Worm (Caenorhabditis elegans) whole organism, young adult: ENCODE measurements around the gene oig-2.

Source experiments
- B0019.2 ChIP-seq: fragments of 200-800 bp; sonication (Bioruptor generic); conservative IDR thresholded peaks from 2 replicates; pipeline ENCODE4 v1.3.6; 2022; ENCODE audit warnings: missing genetic modification reagents, missing genetic modification characterization, missing compliant biosample characterization
- B0035.1 ChIP-seq: sonication (generic microtip); optimal IDR thresholded peaks from 2 replicates; lab custom pipeline; 2016; ENCODE audit warnings: missing genetic modification characterization, mild to moderate bottlenecking, missing compliant biosample characterization, missing genotype, missing genetic modification reagents
- B0261.1 ChIP-seq: sonication (generic microtip); optimal IDR thresholded peaks from 2 replicates; lab custom pipeline; 2016; ENCODE audit warnings: mild to moderate bottlenecking, missing genetic modification characterization, moderate library complexity, missing compliant biosample characterization
- C06A6.2 ChIP-seq: fragments of 200-800 bp; sonication (Bioruptor generic); conservative IDR thresholded peaks from 2 replicates; pipeline ENCODE4 v1.3.6; 2022; ENCODE audit warnings: missing genetic modification characterization, missing compliant biosample characterization
- F22D6.2 ChIP-seq: sonication (generic microtip); optimal IDR thresholded peaks from 2 replicates; lab custom pipeline; 2016; ENCODE audit warnings: mild to moderate bottlenecking, missing genetic modification characterization, missing compliant biosample characterization
- F49E8.2 ChIP-seq: sonication (generic microtip); optimal IDR thresholded peaks from 3 replicates; lab custom pipeline; 2017; ENCODE audit warnings: missing genetic modification characterization, mild to moderate bottlenecking, missing compliant biosample characterization, antibody characterized with exemption, moderate library complexity; ENCODE audit not compliant: insufficient read depth
- F57A8.1 ChIP-seq: fragments of 200-800 bp; sonication (Bioruptor generic); optimal IDR thresholded peaks from 2 replicates; lab custom pipeline; 2018; ENCODE audit warnings: mild to moderate bottlenecking, missing genetic modification characterization, moderate library complexity, missing compliant biosample characterization
- Y53G8AR.9 ChIP-seq: fragments of 200-800 bp; sonication (Bioruptor generic); conservative IDR thresholded peaks from 2 replicates; pipeline ENCODE4 v1.3.6; 2022; ENCODE audit warnings: missing genetic modification reagents, missing genetic modification characterization, missing compliant biosample characterization
- Y67H2A.10 ChIP-seq: fragments of 200-800 bp; sonication (Bioruptor generic); conservative IDR thresholded peaks from 2 replicates; pipeline ENCODE4 v1.3.6; 2022; ENCODE audit warnings: missing genetic modification reagents, missing genetic modification characterization, missing compliant biosample characterization
- Y79H2A.3 ChIP-seq: fragments of 200-800 bp; sonication (Bioruptor generic); conservative IDR thresholded peaks from 2 replicates; pipeline ENCODE4 v1.3.6; 2022; ENCODE audit warnings: missing genetic modification reagents, missing genetic modification characterization, missing compliant biosample characterization
- ZK185.1 ChIP-seq: sonication (generic microtip); optimal IDR thresholded peaks from 2 replicates; lab custom pipeline; 2016; ENCODE audit warnings: mild to moderate bottlenecking, missing genetic modification characterization, missing compliant biosample characterization; ENCODE audit not compliant: poor library complexity, severe bottlenecking
- athp-1 ChIP-seq: sonication (generic microtip); optimal IDR thresholded peaks from 2 replicates; lab custom pipeline; 2017; ENCODE audit warnings: mild to moderate bottlenecking, missing genetic modification characterization, missing compliant biosample characterization
- cebp-1 ChIP-seq, 2 experiments: fragments of 200-800 bp in 1 of 2; sonication (Bioruptor generic) in 1 of 2; sonication (generic microtip) in 1 of 2; IDR thresholded peaks in 1 of 2; optimal IDR thresholded peaks in 1 of 2; 2 replicates each; pipeline versions ENCODE4 v1.3.6 to Lab custom; 2017 to 2022; ENCODE audit warnings: missing compliant biosample characterization in 2 of 2, missing genetic modification characterization in 2 of 2, mild to moderate bottlenecking in 1 of 2, missing genetic modification reagents in 1 of 2, moderate library complexity in 1 of 2
- ceh-40 ChIP-seq: fragments of 200-800 bp; sonication (Bioruptor generic); IDR thresholded peaks from 2 replicates; pipeline ENCODE4 v1.3.6; 2022; ENCODE audit warnings: missing genetic modification characterization, missing compliant biosample characterization
- ceh-79 ChIP-seq: sonication (generic microtip); optimal IDR thresholded peaks from 2 replicates; lab custom pipeline; 2017; ENCODE audit warnings: mild to moderate bottlenecking, missing genetic modification characterization, missing compliant biosample characterization
- ceh-91 ChIP-seq: fragments of 200-800 bp; sonication (Bioruptor generic); IDR thresholded peaks from 2 replicates; pipeline ENCODE4 v1.3.6; 2022; ENCODE audit warnings: missing genetic modification reagents, missing genetic modification characterization, missing compliant biosample characterization
- chd-7 ChIP-seq: sonication (generic microtip); optimal IDR thresholded peaks from 2 replicates; lab custom pipeline; 2016; ENCODE audit warnings: mild to moderate bottlenecking, missing genetic modification characterization, moderate library complexity, missing compliant biosample characterization
- dpff-1 ChIP-seq: sonication (generic microtip); optimal IDR thresholded peaks from 2 replicates; lab custom pipeline; 2017; ENCODE audit warnings: mild to moderate bottlenecking, missing genetic modification characterization, missing compliant biosample characterization
- egl-18 ChIP-seq: fragments of 200-800 bp; sonication (Bioruptor generic); IDR thresholded peaks from 2 replicates; pipeline ENCODE4 v1.3.6; 2022; ENCODE audit warnings: missing genetic modification reagents, missing genetic modification characterization, missing compliant biosample characterization
- ekl-4 ChIP-seq: fragments of 200-800 bp; sonication (Bioruptor generic); IDR thresholded peaks from 2 replicates; pipeline ENCODE4 v1.3.6; 2022; ENCODE audit warnings: missing genetic modification reagents, missing genetic modification characterization, missing compliant biosample characterization
- gei-17 ChIP-seq: fragments of 200-800 bp; sonication (Bioruptor generic); optimal IDR thresholded peaks from 2 replicates; lab custom pipeline; 2018; ENCODE audit warnings: mild to moderate bottlenecking, missing genetic modification characterization, missing compliant biosample characterization
- hmg-1.2 ChIP-seq: fragments of 200-800 bp; sonication (Bioruptor generic); IDR thresholded peaks from 2 replicates; pipeline ENCODE4 v1.3.6; 2022; ENCODE audit warnings: missing genetic modification reagents, missing genetic modification characterization, missing compliant biosample characterization
- let-526 ChIP-seq: fragments of 200-800 bp; sonication (Bioruptor generic); IDR thresholded peaks from 2 replicates; pipeline ENCODE4 v1.3.6; 2022; ENCODE audit warnings: missing genetic modification reagents, missing genetic modification characterization, missing compliant biosample characterization
- let-607 ChIP-seq, 2 experiments: fragments of 200-800 bp in 1 of 2; sonication (Bioruptor generic) in 1 of 2; sonication (generic microtip) in 1 of 2; optimal IDR thresholded peaks; 2 replicates each; lab custom pipeline; 2016 to 2018; ENCODE audit warnings: mild to moderate bottlenecking in 2 of 2, missing compliant biosample characterization in 2 of 2, missing genetic modification characterization in 2 of 2, moderate library complexity in 2 of 2, missing genotype in 1 of 2
- lin-40 ChIP-seq: sonication (generic microtip); optimal IDR thresholded peaks from 2 replicates; lab custom pipeline; 2016; ENCODE audit warnings: missing genetic modification characterization, mild to moderate bottlenecking, missing compliant biosample characterization, missing genotype, missing genetic modification reagents
- lin-54 ChIP-seq: fragments of 200-800 bp; sonication (Bioruptor generic); optimal IDR thresholded peaks from 2 replicates; lab custom pipeline; 2018; ENCODE audit warnings: mild to moderate bottlenecking, missing genetic modification characterization, missing compliant biosample characterization
- lsy-27 ChIP-seq: sonication (generic microtip); optimal IDR thresholded peaks from 2 replicates; lab custom pipeline; 2017; ENCODE audit warnings: missing genetic modification characterization, mild to moderate bottlenecking, missing compliant biosample characterization, antibody characterized with exemption, missing genotype, borderline replicate concordance; ENCODE audit not compliant: insufficient read depth
- mcd-1 ChIP-seq: fragments of 200-800 bp; sonication (Bioruptor generic); IDR thresholded peaks from 2 replicates; pipeline ENCODE4 v1.3.6; 2022; ENCODE audit warnings: missing genetic modification reagents, missing genetic modification characterization, missing compliant biosample characterization
- nfya-1 ChIP-seq: sonication (generic microtip); optimal IDR thresholded peaks from 2 replicates; lab custom pipeline; 2017; ENCODE audit warnings: antibody characterized with exemption, missing compliant biosample characterization, missing genetic modification characterization, borderline replicate concordance; ENCODE audit not compliant: insufficient read depth
- nfyb-1 ChIP-seq: fragments of 200-800 bp; sonication (Bioruptor generic); IDR thresholded peaks from 2 replicates; pipeline ENCODE4 v1.3.6; 2022; ENCODE audit warnings: missing genetic modification reagents, missing genetic modification characterization, missing compliant biosample characterization
- nhr-120 ChIP-seq: fragments of 200-800 bp; sonication (Bioruptor generic); IDR thresholded peaks from 2 replicates; pipeline ENCODE4 v1.3.6; 2022; ENCODE audit warnings: missing genetic modification characterization, missing compliant biosample characterization
- nhr-179 ChIP-seq: sonication (generic microtip); optimal IDR thresholded peaks from 2 replicates; lab custom pipeline; 2016; ENCODE audit warnings: mild to moderate bottlenecking, missing genetic modification characterization, missing compliant biosample characterization
- nhr-27 ChIP-seq: fragments of 200-800 bp; sonication (Bioruptor generic); optimal IDR thresholded peaks from 2 replicates; lab custom pipeline; 2018; ENCODE audit warnings: mild to moderate bottlenecking, missing genetic modification characterization, moderate library complexity, missing compliant biosample characterization
- rec-8 ChIP-seq, 2 experiments: sonication (generic microtip); optimal IDR thresholded peaks; 2 replicates each; lab custom pipeline; 2016; ENCODE audit warnings: mild to moderate bottlenecking in 2 of 2, missing genetic modification characterization in 2 of 2, missing genetic modification reagents in 2 of 2, missing genotype in 2 of 2, missing biosample characterization in 1 of 2, missing compliant biosample characterization in 1 of 2, moderate library complexity in 1 of 2
- repo-1 ChIP-seq: sonication (generic microtip); optimal IDR thresholded peaks from 2 replicates; lab custom pipeline; 2017; ENCODE audit warnings: mild to moderate bottlenecking, missing genetic modification characterization, missing compliant biosample characterization
- sdz-38 ChIP-seq: sonication (generic microtip); optimal IDR thresholded peaks from 2 replicates; lab custom pipeline; 2016; ENCODE audit warnings: missing genotype, missing genetic modification characterization, missing compliant biosample characterization
- snpc-1.1 ChIP-seq: sonication (generic microtip); optimal IDR thresholded peaks from 2 replicates; lab custom pipeline; 2017; ENCODE audit warnings: missing genetic modification characterization, mild to moderate bottlenecking, missing compliant biosample characterization, antibody characterized with exemption, moderate library complexity, missing genotype, missing genetic modification reagents; ENCODE audit not compliant: insufficient read depth
- snpc-4 ChIP-seq, 5 experiments: fragments of 150-350 bp in 1 of 5; sonication (generic microtip) in 4 of 5; optimal IDR thresholded peaks; 2 replicates each; lab custom pipeline; 2014 to 2018; ENCODE audit warnings: missing genetic modification characterization in 5 of 5, missing biosample characterization in 3 of 5, antibody characterized with exemption in 2 of 5, mild to moderate bottlenecking in 2 of 5, missing compliant biosample characterization in 2 of 5, missing genotype in 2 of 5, moderate library complexity in 2 of 5, missing genetic modification reagents in 1 of 5
- unc-62 ChIP-seq: fragments of 150-350 bp; optimal IDR thresholded peaks from 2 replicates; lab custom pipeline; 2014; ENCODE audit warnings: missing biosample characterization, missing genetic modification reagents, missing genetic modification characterization
- zfh-2 ChIP-seq: fragments of 200-800 bp; sonication (Bioruptor generic); conservative IDR thresholded peaks from 2 replicates; pipeline ENCODE4 v1.3.6; 2022; ENCODE audit warnings: missing genetic modification reagents, missing genetic modification characterization, missing compliant biosample characterization
- zim-3 ChIP-seq: sonication (generic microtip); optimal IDR thresholded peaks from 2 replicates; lab custom pipeline; 2017; ENCODE audit warnings: mild to moderate bottlenecking, missing genetic modification characterization, moderate library complexity, missing compliant biosample characterization
- ztf-25 ChIP-seq: fragments of 200-800 bp; sonication (Bioruptor generic); IDR thresholded peaks from 2 replicates; pipeline ENCODE4 v1.3.6; 2022; ENCODE audit warnings: missing genetic modification reagents, missing genetic modification characterization, missing compliant biosample characterization
- ztf-6 ChIP-seq: fragments of 200-800 bp; sonication (Bioruptor generic); IDR thresholded peaks from 2 replicates; pipeline ENCODE4 v1.3.6; 2022; ENCODE audit warnings: missing genetic modification reagents, missing genetic modification characterization, missing compliant biosample characterization

oig-2 gene

ce11 chrII:12995322-12995721 is 12.6 kb downstream of the oig-2 start:
- no peak for TF ChIP-seq hmg-1.2 (GFP tag; lab: Robert Waterston, UW)
- no peak for TF ChIP-seq nhr-27
- no peak for TF ChIP-seq chd-7 (tag; lab: Kevin White, UChicago)
- TF ChIP-seq nhr-120 (GFP tag; lab: Robert Waterston, UW) = no peak
- TF ChIP-seq B0019.2 (GFP tag; lab: Robert Waterston, UW) = no peak
- no peak for TF ChIP-seq zim-3 (tag; lab: Kevin White, UChicago)
- 0 out of 2 replicates have a peak, but pooled peaks have one; percentile 8 for TF ChIP-seq zfh-2 (GFP tag; lab: Robert Waterston, UW)
- no peak for TF ChIP-seq dpff-1 (tag; lab: Kevin White, UChicago)
- no peak for TF ChIP-seq snpc-1.1 (tag; lab: Kevin White, UChicago)
- TF ChIP-seq ZK185.1 (tag; lab: Kevin White, UChicago) = no peak
- no peak for TF ChIP-seq unc-62 (GFP tag; lab: Kevin White, UChicago)
- no peak for TF ChIP-seq sdz-38 (tag; lab: Kevin White, UChicago)
- TF ChIP-seq let-526 = no peak
- TF ChIP-seq Y79H2A.3 (GFP tag; lab: Robert Waterston, UW) = no peak
- no peak for TF ChIP-seq nhr-179 (tag; lab: Kevin White, UChicago)
- TF ChIP-seq F49E8.2 (tag; lab: Kevin White, UChicago) = no peak
- TF ChIP-seq lsy-27 (tag; lab: Kevin White, UChicago) = no peak
- no peak for TF ChIP-seq ztf-6 (GFP tag; lab: Robert Waterston, UW)
- no peak for TF ChIP-seq nfya-1 (tag; lab: Kevin White, UChicago)
- TF ChIP-seq ekl-4 = no peak
- no peak for TF ChIP-seq lin-40 (tag; lab: Kevin White, UChicago)
- no peak for TF ChIP-seq let-607 (tag; optimal IDR thresholded peaks at IDR 0.05; lab: Kevin White, UChicago)
- TF ChIP-seq Y53G8AR.9 (GFP tag; lab: Robert Waterston, UW) = 0 out of 2 replicates have a peak, but pooled peaks have one; percentile 13
- no peak for TF ChIP-seq C06A6.2 (GFP tag; lab: Robert Waterston, UW)
- TF ChIP-seq B0261.1 (tag; lab: Kevin White, UChicago) = no peak
- TF ChIP-seq F57A8.1 = no peak
- TF ChIP-seq ztf-25 (GFP tag; lab: Robert Waterston, UW) = no peak
- no peak for TF ChIP-seq athp-1 (tag; lab: Kevin White, UChicago)
- no peak for TF ChIP-seq rec-8 (tag; optimal IDR thresholded peaks at IDR 0.05; lab: Kevin White, UChicago)
- TF ChIP-seq repo-1 = peak; percentile 31
- TF ChIP-seq B0035.1 (tag; lab: Kevin White, UChicago) = no peak
- TF ChIP-seq nfyb-1 (GFP tag; lab: Robert Waterston, UW) = peak; percentile 37; the same call in 1 of the 2 replicates
- no peak for TF ChIP-seq F22D6.2 (tag; lab: Kevin White, UChicago)

DNA sequence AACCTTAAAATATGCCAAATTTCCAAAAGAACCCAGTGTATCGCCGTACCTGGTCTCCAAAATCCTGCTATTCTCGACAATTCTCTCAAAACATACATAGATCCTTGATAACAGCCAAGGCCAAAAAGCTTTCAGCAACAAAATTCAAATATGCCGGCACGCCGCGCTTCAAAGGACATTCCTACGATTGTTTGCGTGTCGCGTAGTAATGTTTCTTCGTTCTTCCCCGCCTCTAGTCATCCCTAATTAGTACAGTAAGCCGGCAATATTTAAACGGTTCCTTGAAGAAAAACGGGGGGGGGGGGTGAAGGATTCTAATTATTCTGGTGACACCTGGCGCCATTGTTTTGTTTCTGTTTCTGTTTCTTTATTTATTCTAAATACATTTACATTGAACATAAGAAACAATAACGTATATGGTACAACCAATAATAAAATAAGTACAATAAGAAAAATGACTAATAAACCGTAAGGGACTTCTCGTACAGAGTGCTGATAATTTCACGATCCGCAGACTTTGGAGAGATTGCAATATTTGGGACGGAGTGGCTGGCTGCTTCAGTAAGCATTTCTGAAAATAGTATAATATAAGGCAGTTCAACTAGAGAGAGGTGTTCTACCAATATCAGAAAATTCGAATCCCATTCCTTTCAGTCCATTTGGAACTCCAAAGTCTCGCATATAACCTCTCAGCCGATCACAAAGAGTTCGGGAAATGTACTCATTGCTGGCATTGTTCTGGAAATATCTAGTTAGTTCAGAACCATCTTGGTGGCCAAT is 13.8 kb downstream of the oig-2 start:
- TF ChIP-seq gei-17 (peak; percentile 47), mcd-1 (GFP tag; lab: Robert Waterston, UW) (peak; percentile 40; the same call in 1 of the 2 replicates), egl-18 (GFP tag; lab: Robert Waterston, UW) (no peak), snpc-4 (GFP tag; optimal IDR thresholded peaks at IDR 0.05; lab: Kevin White, UChicago) (no peak), snpc-4 (tag; optimal IDR thresholded peaks at IDR 0.05; lab: Kevin White, UChicago) (peak in 1 of 4 experiments; percentile 43), nfya-1 (tag; lab: Kevin White, UChicago) (no peak), lin-54 (peak; percentile 21), ztf-25 (GFP tag; lab: Robert Waterston, UW) (no peak), ZK185.1 (tag; lab: Kevin White, UChicago) (peak; percentile 48), nhr-27 (no peak), rec-8 (tag; optimal IDR thresholded peaks at IDR 0.05; lab: Kevin White, UChicago) (no peak), ceh-79 (no peak), ceh-91 (GFP tag; lab: Robert Waterston, UW) (no peak), ceh-40 (no peak), zim-3 (tag; lab: Kevin White, UChicago) (no peak), cebp-1 (GFP tag; IDR thresholded peaks at IDR 0.05; lab: Robert Waterston, UW) (no peak), cebp-1 (tag; optimal IDR thresholded peaks at IDR 0.05; lab: Kevin White, UChicago) (peak; percentile 58), Y67H2A.10 (GFP tag; lab: Robert Waterston, UW) (no peak)
